ENCODE assay signal across 1 fruit fly cellular context in genomic region chrX:10219955-10220354, dm6.
TF ChIP-seq lines count a peak whose summit lies in the region.

CG34408 (plus strand) TSS chrX:10220110.

TF ChIP-seq in whole organism, embryonic, 481 proteins besides CTCF, POLR2A, EP300 and RAD21 (continued from another document):
- TF ChIP-seq CG6791 (GFP tag; IDR thresholded peaks at IDR 0.05; lab: Robert Waterston, UW; ENCODE audit: partially characterized antibody) (no peak), bsh (GFP tag; optimal IDR thresholded peaks at IDR 0.05; lab: Kevin White, UChicago) (no peak), p53 (GFP tag; optimal IDR thresholded peaks at IDR 0.05; lab: Kevin White, UChicago) (no peak), lab (GFP tag; optimal IDR thresholded peaks at IDR 0.05; lab: Kevin White, UChicago) (no peak), CG14014 (GFP tag; IDR thresholded peaks at IDR 0.05; lab: Robert Waterston, UW) (no peak), tna (GFP tag; IDR thresholded peaks at IDR 0.05; lab: Robert Waterston, UW; ENCODE audit: partially characterized antibody) (no peak), cad (GFP tag; optimal IDR thresholded peaks at IDR 0.05; lab: Kevin White, UChicago) (no peak), CG10462 (GFP tag; optimal IDR thresholded peaks at IDR 0.05; lab: Kevin White, UChicago) (no peak), ATbp (GFP tag; optimal IDR thresholded peaks at IDR 0.05; lab: Kevin White, UChicago) (no peak), Bgb (GFP tag; IDR thresholded peaks at IDR 0.05; lab: Robert Waterston, UW; ENCODE audit: partially characterized antibody) (no peak; the same call in 1 of the 2 replicates), Trl (optimal IDR thresholded peaks at IDR 0.05; lab: Kevin White, UChicago) (no peak), Trl (GFP tag; optimal IDR thresholded peaks at IDR 0.05; lab: Kevin White, UChicago) (no peak), otp (GFP tag; IDR thresholded peaks at IDR 0.05; lab: Robert Waterston, UW) (no peak)
